Fruit fly (Drosophila melanogaster) whole organism, embryonic: ENCODE results near the gene Ac78C.
A peak's percentile ranks its signal among the peaks of the same experiment; 100 is the strongest.

Source experiments
- Bdp1 ChIP-seq: fragments of 200-800 bp; sonication (Bioruptor generic); optimal IDR thresholded peaks from 3 replicates; lab custom pipeline; 2016; ENCODE audit warnings: missing biosample characterization, missing genetic modification characterization
- BtbVII ChIP-seq: fragments of 200-800 bp; sonication (Bioruptor generic); optimal IDR thresholded peaks from 3 replicates; lab custom pipeline; 2017; ENCODE audit warnings: missing biosample characterization, mild to moderate bottlenecking, missing genetic modification characterization
- CG10147 ChIP-seq: fragments of 200-800 bp; sonication (Bioruptor generic); optimal IDR thresholded peaks from 2 replicates; lab custom pipeline; 2019; ENCODE audit warnings: missing biosample characterization, mild to moderate bottlenecking, missing genetic modification characterization, moderate library complexity
- CG10267 ChIP-seq: fragments of 200-800 bp; sonication (Bioruptor generic); optimal IDR thresholded peaks from 2 replicates; lab custom pipeline; 2018; ENCODE audit warnings: missing biosample characterization, mild to moderate bottlenecking, missing genetic modification characterization, moderate library complexity
- CG13123 ChIP-seq: fragments of 200-800 bp; sonication (Bioruptor generic); optimal IDR thresholded peaks from 2 replicates; lab custom pipeline; 2016; ENCODE audit warnings: missing biosample characterization, missing genetic modification characterization
- CG13775 ChIP-seq: fragments of 200-800 bp; sonication (Bioruptor generic); optimal IDR thresholded peaks from 3 replicates; lab custom pipeline; 2017; ENCODE audit warnings: missing biosample characterization, mild to moderate bottlenecking, missing genetic modification characterization
- CG17186 ChIP-seq: fragments of 200-800 bp; sonication (Bioruptor generic); optimal IDR thresholded peaks from 3 replicates; lab custom pipeline; 2017; ENCODE audit warnings: missing biosample characterization, missing genetic modification reagents, missing genetic modification characterization
- CG18599 ChIP-seq: fragments of 200-800 bp; sonication (Bioruptor generic); optimal IDR thresholded peaks from 3 replicates; lab custom pipeline; 2017; ENCODE audit warnings: missing biosample characterization, missing genetic modification characterization, mild to moderate bottlenecking, moderate library complexity, missing genetic modification reagents
- CG30020 ChIP-seq: fragments of 200-800 bp; optimal IDR thresholded peaks from 2 replicates; lab custom pipeline; 2019; ENCODE audit warnings: missing biosample characterization, mild to moderate bottlenecking, missing genetic modification characterization, moderate library complexity
- CG31388 ChIP-seq: fragments of 200-800 bp; sonication (Bioruptor generic); optimal IDR thresholded peaks from 2 replicates; lab custom pipeline; 2016; ENCODE audit warnings: missing biosample characterization, missing genetic modification characterization
- CG33213 ChIP-seq: fragments of 200-800 bp; sonication (Bioruptor generic); optimal IDR thresholded peaks from 3 replicates; lab custom pipeline; 2016; ENCODE audit warnings: missing biosample characterization, missing genetic modification characterization
- CG34224 ChIP-seq: fragments of 200-800 bp; sonication (Bioruptor generic); IDR thresholded peaks from 3 replicates; pipeline ENCODE4 v1.3.6; 2022; ENCODE audit warnings: missing biosample characterization, missing genetic modification characterization; ENCODE audit not compliant: partially characterized antibody
- CG3995 ChIP-seq: fragments of 200-800 bp; sonication (Bioruptor generic); optimal IDR thresholded peaks from 3 replicates; lab custom pipeline; 2016; ENCODE audit warnings: missing biosample characterization, missing genetic modification characterization
- CG4360 ChIP-seq: fragments of 200-800 bp; sonication (Bioruptor generic); IDR thresholded peaks from 2 replicates; pipeline ENCODE4 v1.3.6; 2022; ENCODE audit warnings: missing biosample characterization, missing genetic modification characterization
- CG43689 ChIP-seq: fragments of 200-800 bp; sonication (Bioruptor generic); IDR thresholded peaks from 2 replicates; pipeline ENCODE4 v1.3.6; 2022; ENCODE audit warnings: missing biosample characterization, missing genetic modification characterization
- CG4707 ChIP-seq: fragments of 200-800 bp; sonication (Bioruptor generic); optimal IDR thresholded peaks from 2 replicates; lab custom pipeline; 2018; ENCODE audit warnings: missing biosample characterization, mild to moderate bottlenecking, missing genetic modification characterization, moderate library complexity
- CG5953 ChIP-seq: fragments of 200-800 bp; sonication (Bioruptor generic); IDR thresholded peaks from 2 replicates; pipeline ENCODE4 v1.3.6; 2022; ENCODE audit warnings: missing biosample characterization, missing genetic modification characterization
- CG6272 ChIP-seq: fragments of 200-800 bp; sonication (Bioruptor generic); IDR thresholded peaks from 2 replicates; pipeline ENCODE4 v1.3.6; 2022; ENCODE audit warnings: missing biosample characterization, missing genetic modification characterization
- CG7372 ChIP-seq: fragments of 200-800 bp; sonication (Bioruptor generic); IDR thresholded peaks from 2 replicates; pipeline ENCODE4 v1.3.6; 2022; ENCODE audit warnings: missing biosample characterization, missing genetic modification characterization
- CG9932 ChIP-seq: fragments of 200-800 bp; sonication (Bioruptor generic); IDR thresholded peaks from 2 replicates; pipeline ENCODE4 v1.3.6; 2022; ENCODE audit warnings: missing biosample characterization, missing genetic modification characterization
- Doc3 ChIP-seq: fragments of 200-800 bp; sonication (Bioruptor generic); IDR thresholded peaks from 3 replicates; pipeline ENCODE4 v1.3.6; 2022; ENCODE audit warnings: missing biosample characterization, missing genetic modification characterization; ENCODE audit not compliant: partially characterized antibody
- Fer1 ChIP-seq: fragments of 200-800 bp; sonication (Bioruptor generic); optimal IDR thresholded peaks from 2 replicates; lab custom pipeline; 2017; ENCODE audit warnings: missing biosample characterization, mild to moderate bottlenecking, missing genetic modification characterization
- GATAe ChIP-seq: fragments of 200-800 bp; sonication (Bioruptor generic); conservative IDR thresholded peaks from 2 replicates; pipeline ENCODE4 v1.3.6; 2022; ENCODE audit warnings: missing biosample characterization, missing genetic modification characterization
- Gsc ChIP-seq: fragments of 200-800 bp; sonication (Bioruptor generic); IDR thresholded peaks from 2 replicates; pipeline ENCODE4 v1.3.6; 2022; ENCODE audit warnings: missing biosample characterization, missing genetic modification characterization
- H2.0 ChIP-seq: fragments of 200-800 bp; sonication (Bioruptor generic); IDR thresholded peaks from 2 replicates; pipeline ENCODE4 v1.3.6; 2022; ENCODE audit warnings: missing biosample characterization, missing genetic modification characterization
- Hr51 ChIP-seq, 2 experiments: fragments of 200-800 bp; sonication (Bioruptor generic); optimal IDR thresholded peaks; 2 replicates in 1 of 2; 3 replicates in 1 of 2; lab custom pipeline; 2016 to 2018; ENCODE audit warnings: missing biosample characterization in 2 of 2, missing genetic modification characterization in 2 of 2, mild to moderate bottlenecking in 1 of 2, moderate library complexity in 1 of 2
- Med ChIP-seq: fragments of 200-800 bp; sonication (Bioruptor generic); peaks from one replicate; lab custom pipeline; 2016; ENCODE audit warnings: missing biosample characterization, missing genetic modification characterization, mild to moderate bottlenecking, inconsistent platforms, moderate library complexity
- Meics ChIP-seq: fragments of 200-800 bp; sonication (Bioruptor generic); optimal IDR thresholded peaks from 2 replicates; lab custom pipeline; 2017; ENCODE audit warnings: missing biosample characterization, mild to moderate bottlenecking, missing genetic modification characterization
- NC2α ChIP-seq: fragments of 200-800 bp; sonication (Bioruptor generic); optimal IDR thresholded peaks from 2 replicates; lab custom pipeline; 2016; ENCODE audit warnings: missing biosample characterization, missing genetic modification characterization
- PHDP ChIP-seq: fragments of 200-800 bp; sonication (Bioruptor generic); optimal IDR thresholded peaks from 3 replicates; lab custom pipeline; 2018; ENCODE audit warnings: missing biosample characterization, mild to moderate bottlenecking, missing genetic modification characterization, moderate library complexity
- Sry-δ ChIP-seq: fragments of 200-800 bp; sonication (Bioruptor generic); optimal IDR thresholded peaks from 2 replicates; lab custom pipeline; 2016; ENCODE audit warnings: missing biosample characterization, missing genetic modification characterization
- Vsx1 ChIP-seq: fragments of 200-800 bp; sonication (Bioruptor generic); optimal IDR thresholded peaks from 2 replicates; lab custom pipeline; 2017; ENCODE audit warnings: missing biosample characterization, mild to moderate bottlenecking, missing genetic modification characterization, missing genetic modification reagents
- bcd ChIP-seq: fragments of 200-800 bp; sonication (Bioruptor generic); optimal IDR thresholded peaks from 2 replicates; lab custom pipeline; 2017; ENCODE audit warnings: missing biosample characterization, mild to moderate bottlenecking, missing genetic modification characterization
- bsh ChIP-seq, 2 experiments: fragments of 200-800 bp; sonication (Bioruptor generic); optimal IDR thresholded peaks; 2 replicates each; lab custom pipeline; 2017 to 2018; ENCODE audit warnings: mild to moderate bottlenecking in 2 of 2, missing biosample characterization in 2 of 2, missing genetic modification characterization in 2 of 2, moderate library complexity in 1 of 2
- crc ChIP-seq: fragments of 200-800 bp; sonication (Bioruptor generic); optimal IDR thresholded peaks from 2 replicates; lab custom pipeline; 2016; ENCODE audit warnings: missing biosample characterization, missing genetic modification characterization
- da ChIP-seq: fragments of 200-800 bp; sonication (Bioruptor generic); optimal IDR thresholded peaks from 2 replicates; lab custom pipeline; 2016; ENCODE audit warnings: missing biosample characterization, missing genetic modification characterization
- fd3F ChIP-seq: fragments of 200-800 bp; sonication (Bioruptor generic); optimal IDR thresholded peaks from 2 replicates; lab custom pipeline; 2018; ENCODE audit warnings: missing biosample characterization, mild to moderate bottlenecking, missing genetic modification characterization, moderate library complexity
- grau ChIP-seq: fragments of 200-800 bp; optimal IDR thresholded peaks from 3 replicates; lab custom pipeline; 2019; ENCODE audit warnings: missing biosample characterization, mild to moderate bottlenecking, missing genetic modification characterization, moderate library complexity
- her ChIP-seq: fragments of 200-800 bp; sonication (Bioruptor generic); optimal IDR thresholded peaks from 2 replicates; lab custom pipeline; 2016; ENCODE audit warnings: missing biosample characterization, missing genetic modification characterization
- knrl ChIP-seq: fragments of 200-800 bp; sonication (Bioruptor generic); IDR thresholded peaks from 3 replicates; pipeline ENCODE4 v1.3.6; 2022; ENCODE audit warnings: missing biosample characterization, missing genetic modification characterization; ENCODE audit not compliant: partially characterized antibody
- pfk ChIP-seq: fragments of 200-800 bp; sonication (Bioruptor generic); optimal IDR thresholded peaks from 2 replicates; lab custom pipeline; 2018; ENCODE audit warnings: missing biosample characterization, mild to moderate bottlenecking, missing genetic modification characterization, moderate library complexity
- row ChIP-seq: fragments of 200-800 bp; sonication (Bioruptor generic); IDR thresholded peaks from 3 replicates; pipeline ENCODE4 v1.3.6; 2022; ENCODE audit warnings: missing biosample characterization, missing genetic modification characterization
- sens ChIP-seq: fragments of 200-800 bp; sonication (Bioruptor generic); peaks from one replicate; lab custom pipeline; 2016; ENCODE audit warnings: missing biosample characterization, missing genetic modification characterization
- shn ChIP-seq: fragments of 200-800 bp; sonication (Bioruptor generic); optimal IDR thresholded peaks from 3 replicates; lab custom pipeline; 2016; ENCODE audit warnings: missing biosample characterization, missing genetic modification characterization
- slbo ChIP-seq: fragments of 200-800 bp; sonication (Bioruptor generic); IDR thresholded peaks from 2 replicates; pipeline ENCODE4 v1.3.6; 2022; ENCODE audit warnings: missing biosample characterization, missing genetic modification characterization
- so ChIP-seq: fragments of 200-800 bp; sonication (Bioruptor generic); IDR thresholded peaks from 3 replicates; pipeline ENCODE4 v1.3.6; 2022; ENCODE audit warnings: missing biosample characterization, missing genetic modification characterization
- sqz ChIP-seq: fragments of 200-800 bp; sonication (Bioruptor generic); optimal IDR thresholded peaks from 3 replicates; lab custom pipeline; 2018; ENCODE audit warnings: missing biosample characterization, mild to moderate bottlenecking, missing genetic modification characterization
- stwl ChIP-seq: fragments of 200-800 bp; sonication (Bioruptor generic); optimal IDR thresholded peaks from 3 replicates; lab custom pipeline; 2018; ENCODE audit warnings: missing biosample characterization, mild to moderate bottlenecking, missing genetic modification characterization, moderate library complexity
- ttk ChIP-seq: fragments of 200-800 bp; sonication (Bioruptor generic); IDR thresholded peaks from 2 replicates; pipeline ENCODE4 v2.1.2; 2022; ENCODE audit warnings: missing biosample characterization, missing genetic modification characterization
- tx ChIP-seq: fragments of 200-800 bp; sonication (Bioruptor generic); optimal IDR thresholded peaks from 2 replicates; lab custom pipeline; 2016; ENCODE audit warnings: missing biosample characterization, missing genetic modification characterization
- unc-4 ChIP-seq: fragments of 200-800 bp; sonication (Bioruptor generic); IDR thresholded peaks from 2 replicates; pipeline ENCODE4 v1.3.6; 2022; ENCODE audit warnings: missing biosample characterization, missing genetic modification characterization; ENCODE audit not compliant: partially characterized antibody

The Ac78C gene

DNA sequence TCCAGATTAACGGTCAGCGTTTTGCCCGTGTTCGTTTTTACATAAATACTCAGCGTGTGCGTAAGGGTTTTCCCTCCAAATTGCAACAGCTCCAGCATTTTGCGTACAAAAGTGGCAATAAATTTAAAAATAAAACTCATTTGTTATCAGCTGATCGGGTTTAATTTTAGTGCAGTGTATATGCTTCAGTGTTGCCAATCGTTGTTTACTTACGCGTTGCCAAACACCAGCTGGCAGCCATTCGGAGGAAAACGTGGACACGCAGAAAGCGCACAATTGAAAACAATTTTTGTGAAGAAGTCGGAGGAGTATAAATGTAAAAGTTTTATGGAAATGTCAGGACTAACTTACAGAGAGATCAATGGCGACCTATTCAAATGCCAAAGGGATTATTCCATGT lies 24.8 kb upstream of the Ac78C start, which contains the start of the genes Targ3 and park (continued):
- 0 out of 2 replicates have a peak, but pooled peaks have one; percentile 29 for TF ChIP-seq unc-4 (GFP tag; lab: Robert Waterston, UW)
- TF ChIP-seq bcd: peak; percentile 19
- TF ChIP-seq grau: peak; percentile 20
- 0 out of 2 replicates have a peak, but pooled peaks have one; percentile 11 for TF ChIP-seq CG6272 (GFP tag; lab: Robert Waterston, UW)
- no peak for TF ChIP-seq knrl
- TF ChIP-seq CG9932 (GFP tag; lab: Robert Waterston, UW): peak; percentile 29; the same call in 1 of the 2 replicates
- TF ChIP-seq tx (GFP tag; lab: Kevin White, UChicago): peak; percentile 35
- peak; percentile 76 for TF ChIP-seq CG17186 (GFP tag; lab: Kevin White, UChicago)
- TF ChIP-seq CG31388 (GFP tag; lab: Kevin White, UChicago): no peak
- no peak for TF ChIP-seq CG5953 (GFP tag; lab: Robert Waterston, UW)
- no peak for TF ChIP-seq CG10147 (GFP tag; lab: Kevin White, UChicago)
- TF ChIP-seq BtbVII (GFP tag; lab: Kevin White, UChicago): no peak
- peak; percentile 10 for TF ChIP-seq CG13123 (GFP tag; lab: Kevin White, UChicago)
- TF ChIP-seq Gsc (GFP tag; lab: Robert Waterston, UW): no peak
- TF ChIP-seq bsh (GFP tag; optimal IDR thresholded peaks at IDR 0.05; lab: Kevin White, UChicago): no peak
- TF ChIP-seq so: no peak
- no peak for TF ChIP-seq CG7372 (GFP tag; lab: Robert Waterston, UW)
- no peak for TF ChIP-seq crc
- TF ChIP-seq Meics: peak; percentile 7
- TF ChIP-seq CG3995 (GFP tag; lab: Kevin White, UChicago): no peak
- TF ChIP-seq Fer1 (GFP tag; lab: Kevin White, UChicago): peak; percentile 19
- TF ChIP-seq slbo (GFP tag; lab: Robert Waterston, UW): peak; percentile 71
- TF ChIP-seq CG18599 (GFP tag; lab: Kevin White, UChicago): no peak
- TF ChIP-seq PHDP (tag; lab: Kevin White, UChicago): peak; percentile 35
- no peak for TF ChIP-seq fd3F (GFP tag; lab: Kevin White, UChicago)
- peak; percentile 39 for TF ChIP-seq shn (GFP tag; lab: Kevin White, UChicago)
- TF ChIP-seq CG13775: peak; percentile 2
- TF ChIP-seq Med (GFP tag; lab: Kevin White, UChicago): peak; percentile 89
- peak; percentile 32 for TF ChIP-seq CG33213 (GFP tag; lab: Kevin White, UChicago)
- TF ChIP-seq pfk: no peak
- peak; percentile 79 for TF ChIP-seq sens (GFP tag; lab: Kevin White, UChicago)
- TF ChIP-seq Hr51 (GFP tag; optimal IDR thresholded peaks at IDR 0.05; lab: Kevin White, UChicago): peak in 1 of 2 experiments; percentile 48
- no peak for TF ChIP-seq sqz (GFP tag; lab: Kevin White, UChicago)
- 0 out of 3 replicates have a peak, but pooled peaks have one; percentile 23 for TF ChIP-seq Doc3
- TF ChIP-seq her (GFP tag; lab: Kevin White, UChicago): peak; percentile 30
- TF ChIP-seq Vsx1 (GFP tag; lab: Kevin White, UChicago): no peak
- TF ChIP-seq CG4707 (GFP tag; lab: Kevin White, UChicago): no peak
- TF ChIP-seq CG43689 (GFP tag; lab: Robert Waterston, UW): no peak
- TF ChIP-seq CG30020 (tag; lab: Kevin White, UChicago): no peak
- no peak for TF ChIP-seq CG4360 (GFP tag; lab: Robert Waterston, UW)
- TF ChIP-seq Bdp1 (GFP tag; lab: Kevin White, UChicago): peak; percentile 2
- no peak for TF ChIP-seq NC2α (GFP tag; lab: Kevin White, UChicago)
- peak; percentile 58 for TF ChIP-seq da (GFP tag; lab: Kevin White, UChicago)
- no peak for TF ChIP-seq GATAe (GFP tag; lab: Robert Waterston, UW)
- TF ChIP-seq ttk (GFP tag; lab: Robert Waterston, UW): no peak
- TF ChIP-seq CG10267 (tag; lab: Kevin White, UChicago): peak; percentile 31
- peak; percentile 71 for TF ChIP-seq stwl (tag; lab: Kevin White, UChicago)
- no peak for TF ChIP-seq CG34224 (GFP tag; lab: Robert Waterston, UW)
- TF ChIP-seq row (GFP tag; lab: Robert Waterston, UW): peak; percentile 34; the same call in 1 of the 3 replicates
- TF ChIP-seq Sry-δ (GFP tag; lab: Kevin White, UChicago): peak; percentile 20
- TF ChIP-seq H2.0 (GFP tag; lab: Robert Waterston, UW): 0 out of 2 replicates have a peak, but pooled peaks have one; percentile 24
